Worm (Caenorhabditis elegans): Measurements from ENCODE around the gene C31H1.2.

DNA sequence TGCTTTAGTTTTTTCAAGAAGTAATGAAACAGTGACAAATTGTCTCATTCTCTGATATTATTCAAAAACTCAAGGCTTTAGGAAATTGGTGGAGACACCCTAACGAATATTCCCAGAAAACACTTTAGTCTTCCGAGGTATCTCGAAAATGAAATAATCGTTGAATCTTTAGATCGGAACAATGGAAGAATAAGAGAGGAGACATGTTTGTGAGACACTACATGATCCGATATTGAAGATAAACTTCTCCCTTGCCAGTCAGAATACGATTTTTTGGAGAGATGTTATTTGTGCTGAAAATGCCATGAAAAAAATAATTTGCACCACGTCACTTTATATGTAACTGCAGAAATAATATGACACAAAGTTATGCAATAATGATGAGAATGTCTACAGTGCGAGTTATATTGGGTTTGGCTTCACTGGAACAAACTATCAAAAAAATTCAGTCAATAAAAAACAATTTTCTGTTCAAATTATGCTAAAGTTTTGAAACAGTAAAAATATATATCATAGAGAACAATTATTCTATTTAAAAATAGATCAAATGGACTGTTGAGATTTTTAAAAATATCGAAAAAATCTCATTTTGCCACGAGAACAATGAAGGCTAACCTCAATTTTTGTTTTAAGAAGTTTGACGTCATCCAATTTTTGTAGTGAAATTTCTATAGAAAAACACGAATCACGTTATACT lies 29.7 kb upstream of the C31H1.2 start:
- TF ChIP-seq lir-3 (tag; optimal IDR thresholded peaks at IDR 0.05; ENCODE audit: poor library complexity) (no peak), pqm-1 (tag; optimal IDR thresholded peaks at IDR 0.05) (no peak), lin-15B (tag; optimal IDR thresholded peaks at IDR 0.05) (no peak), efl-1 (optimal IDR thresholded peaks at IDR 0.05) (no peak), efl-1 (GFP tag; optimal IDR thresholded peaks at IDR 0.05 in 1 of 2) (no peak), blmp-1 (tag; optimal IDR thresholded peaks at IDR 0.05) (peak; percentile 13), ceh-63 (GFP tag; optimal IDR thresholded peaks at IDR 0.05) (no peak), nhr-20 (tag; optimal IDR thresholded peaks at IDR 0.05) (no peak), egl-27 (tag; optimal IDR thresholded peaks at IDR 0.05) (no peak), aly-2 (tag; optimal IDR thresholded peaks at IDR 0.05) (no peak), pag-3 (tag; optimal IDR thresholded peaks at IDR 0.05; ENCODE audit: borderline replicate concordance, insufficient read depth) (no peak), nhr-237 (tag; optimal IDR thresholded peaks at IDR 0.05) (no peak), nhr-90 (tag; optimal IDR thresholded peaks at IDR 0.05; ENCODE audit: poor library complexity) (no peak), jun-1 (tag; optimal IDR thresholded peaks at IDR 0.05) (no peak), sox-4 (tag; optimal IDR thresholded peaks at IDR 0.05) (no peak)
